Worm (Caenorhabditis elegans) whole organism, mixed stage, embryonic: ENCODE results near the gene ZK809.1.
A peak's percentile ranks its signal among the peaks of the same experiment; 100 is the strongest.

Source experiments
- M03D4.4 ChIP-seq: sonication (generic microtip); optimal IDR thresholded peaks from 2 replicates; lab custom pipeline; 2017; ENCODE audit warnings: mild to moderate bottlenecking, missing genetic modification characterization, missing compliant biosample characterization
- bed-3 ChIP-seq: fragments of 200-800 bp; sonication (Bioruptor generic); optimal IDR thresholded peaks from 3 replicates; lab custom pipeline; 2018; ENCODE audit warnings: mild to moderate bottlenecking, missing genetic modification characterization, moderate library complexity, missing compliant biosample characterization
- blmp-1 ChIP-seq: fragments of 150-350 bp; optimal IDR thresholded peaks from 2 replicates; lab custom pipeline; 2014; ENCODE audit warnings: missing biosample characterization, missing genetic modification characterization
- ceh-39 ChIP-seq: fragments of 150-350 bp; optimal IDR thresholded peaks from 2 replicates; lab custom pipeline; 2014; ENCODE audit warnings: missing biosample characterization, missing genetic modification characterization
- ceh-43 ChIP-seq: fragments of 200-800 bp; sonication (Bioruptor generic); optimal IDR thresholded peaks from 2 replicates; lab custom pipeline; 2018; ENCODE audit warnings: mild to moderate bottlenecking, missing genetic modification characterization, moderate library complexity, missing compliant biosample characterization
- ceh-83 ChIP-seq: fragments of 200-800 bp; sonication (Bioruptor generic); optimal IDR thresholded peaks from 2 replicates; lab custom pipeline; 2018; ENCODE audit warnings: mild to moderate bottlenecking, missing genetic modification characterization, missing compliant biosample characterization
- ces-1 ChIP-seq: fragments of 150-350 bp; optimal IDR thresholded peaks from 2 replicates; lab custom pipeline; 2014; ENCODE audit warnings: missing biosample characterization, missing genetic modification reagents, missing genetic modification characterization
- cnd-1 ChIP-seq: fragments of 200-800 bp; sonication (Bioruptor generic); optimal IDR thresholded peaks from 2 replicates; lab custom pipeline; 2018; ENCODE audit warnings: mild to moderate bottlenecking, missing genetic modification characterization, missing compliant biosample characterization
- drap-1 ChIP-seq: fragments of 200-800 bp; sonication (Bioruptor generic); optimal IDR thresholded peaks from 3 replicates; lab custom pipeline; 2018; ENCODE audit warnings: mild to moderate bottlenecking, missing genetic modification characterization, missing compliant biosample characterization
- elt-1 ChIP-seq: sonication (generic microtip); optimal IDR thresholded peaks from 2 replicates; lab custom pipeline; 2017; ENCODE audit warnings: missing genetic modification characterization, mild to moderate bottlenecking, missing compliant biosample characterization, antibody characterized with exemption, moderate library complexity, borderline replicate concordance; ENCODE audit not compliant: insufficient read depth
- elt-3 ChIP-seq: fragments of 150-350 bp; optimal IDR thresholded peaks from 2 replicates; lab custom pipeline; 2014; ENCODE audit warnings: missing biosample characterization, missing genetic modification characterization
- flh-1 ChIP-seq: fragments of 200-800 bp; sonication (Bioruptor generic); optimal IDR thresholded peaks from 2 replicates; lab custom pipeline; 2018; ENCODE audit warnings: mild to moderate bottlenecking, missing genetic modification characterization, moderate library complexity, missing compliant biosample characterization
- ham-2 ChIP-seq: fragments of 200-800 bp; sonication (Bioruptor generic); optimal IDR thresholded peaks from 2 replicates; lab custom pipeline; 2018; ENCODE audit warnings: mild to moderate bottlenecking, missing genetic modification characterization, missing compliant biosample characterization
- hlh-1 ChIP-seq: fragments of 150-350 bp; optimal IDR thresholded peaks from 2 replicates; lab custom pipeline; 2014; ENCODE audit warnings: missing biosample characterization, missing genetic modification reagents, missing genetic modification characterization
- lin-13 ChIP-seq: fragments of 150-350 bp; optimal IDR thresholded peaks from 2 replicates; lab custom pipeline; 2014; ENCODE audit warnings: missing biosample characterization, missing genetic modification characterization
- lin-32 ChIP-seq: fragments of 200-800 bp; sonication (Bioruptor generic); optimal IDR thresholded peaks from 2 replicates; lab custom pipeline; 2018; ENCODE audit warnings: mild to moderate bottlenecking, missing genetic modification characterization, missing compliant biosample characterization
- lsy-2 ChIP-seq: fragments of 150-350 bp; optimal IDR thresholded peaks from 2 replicates; lab custom pipeline; 2014; ENCODE audit warnings: missing biosample characterization, missing genetic modification characterization
- mab-5 ChIP-seq: fragments of 150-350 bp; optimal IDR thresholded peaks from 2 replicates; lab custom pipeline; 2014; ENCODE audit warnings: missing biosample characterization, missing genetic modification characterization
- mep-1 ChIP-seq: fragments of 150-350 bp; optimal IDR thresholded peaks from 2 replicates; lab custom pipeline; 2017; ENCODE audit warnings: missing biosample characterization, missing genetic modification reagents, missing genetic modification characterization, inconsistent platforms
- mls-2 ChIP-seq: sonication (generic microtip); optimal IDR thresholded peaks from 2 replicates; lab custom pipeline; 2016; ENCODE audit warnings: mild to moderate bottlenecking, missing genetic modification characterization, moderate library complexity, missing compliant biosample characterization
- nhr-12 ChIP-seq: fragments of 150-350 bp; optimal IDR thresholded peaks from 2 replicates; lab custom pipeline; 2014; ENCODE audit warnings: missing biosample characterization, missing genetic modification characterization
- nhr-2 ChIP-seq: fragments of 150-350 bp; optimal IDR thresholded peaks from 2 replicates; lab custom pipeline; 2014; ENCODE audit warnings: missing biosample characterization, missing genetic modification characterization
- nhr-237 ChIP-seq: fragments of 150-350 bp; optimal IDR thresholded peaks from 2 replicates; lab custom pipeline; 2014; ENCODE audit warnings: missing biosample characterization, missing genetic modification characterization
- nhr-28 ChIP-seq: fragments of 150-350 bp; optimal IDR thresholded peaks from 2 replicates; lab custom pipeline; 2014; ENCODE audit warnings: missing biosample characterization, missing genetic modification characterization
- nhr-76 ChIP-seq: sonication (generic microtip); optimal IDR thresholded peaks from 2 replicates; lab custom pipeline; 2017; ENCODE audit warnings: missing biosample characterization, missing genetic modification characterization
- pha-4 ChIP-seq: fragments of 150-350 bp; optimal IDR thresholded peaks from 2 replicates; lab custom pipeline; 2018; ENCODE audit warnings: missing biosample characterization, missing genetic modification reagents, missing genetic modification characterization
- sem-2 ChIP-seq: fragments of 200-800 bp; sonication (Bioruptor generic); optimal IDR thresholded peaks from 2 replicates; lab custom pipeline; 2018; ENCODE audit warnings: mild to moderate bottlenecking, missing genetic modification characterization, missing compliant biosample characterization
- snpc-4 ChIP-seq: fragments of 150-350 bp; optimal IDR thresholded peaks from 2 replicates; lab custom pipeline; 2014; ENCODE audit warnings: missing biosample characterization, missing genetic modification characterization
- sptf-1 ChIP-seq: sonication (generic microtip); optimal IDR thresholded peaks from 2 replicates; lab custom pipeline; 2017; ENCODE audit warnings: mild to moderate bottlenecking, missing genetic modification characterization, moderate library complexity, missing compliant biosample characterization
- tbx-8 ChIP-seq: fragments of 200-800 bp; sonication (Bioruptor generic); optimal IDR thresholded peaks from 2 replicates; lab custom pipeline; 2018; ENCODE audit warnings: mild to moderate bottlenecking, missing genetic modification characterization, moderate library complexity, missing compliant biosample characterization
- unc-120 ChIP-seq: sonication (generic microtip); optimal IDR thresholded peaks from 2 replicates; lab custom pipeline; 2017; ENCODE audit warnings: missing genetic modification characterization, missing compliant biosample characterization; ENCODE audit not compliant: poor library complexity, severe bottlenecking
- unc-39 ChIP-seq: fragments of 150-350 bp; optimal IDR thresholded peaks from 2 replicates; lab custom pipeline; 2014; ENCODE audit warnings: missing biosample characterization, missing genetic modification characterization
- unc-62 ChIP-seq: fragments of 150-350 bp; optimal IDR thresholded peaks from 2 replicates; lab custom pipeline; 2014; ENCODE audit warnings: missing biosample characterization, missing genetic modification reagents, missing genetic modification characterization
- zip-8 ChIP-seq: fragments of 150-350 bp; optimal IDR thresholded peaks from 2 replicates; lab custom pipeline; 2014; ENCODE audit warnings: missing biosample characterization, missing genetic modification characterization
- ztf-11 ChIP-seq: fragments of 150-350 bp; optimal IDR thresholded peaks from 2 replicates; lab custom pipeline; 2014; ENCODE audit warnings: missing biosample characterization, missing genetic modification characterization

The ZK809.1 gene

ce11 chrIV:11688018-11688417 is 46.1 kb downstream of the ZK809.1 start, which contains the start of gene ZK792.5:
Gene ZK792.5 (minus strand): TSS chrIV:11688118.
- TF ChIP-seq sptf-1 (tag; lab: Kevin White, UChicago) = no peak
- no peak for TF ChIP-seq ces-1 (GFP tag; lab: Kevin White, UChicago)
- no peak for TF ChIP-seq zip-8 (tag; lab: Kevin White, UChicago)
- TF ChIP-seq bed-3 (GFP tag; lab: Kevin White, UChicago) = peak; percentile 2

ce11 chrIV:11690988-11691387 is 49.1 kb downstream of the ZK809.1 start, which contains the start of gene let-60:
Gene let-60 (minus strand): TSS chrIV:11691088.
- TF ChIP-seq ceh-39 (tag; lab: Kevin White, UChicago) = no peak
- TF ChIP-seq bed-3 (GFP tag; lab: Kevin White, UChicago) = no peak
- TF ChIP-seq zip-8 (tag; lab: Kevin White, UChicago) = no peak
- no peak for TF ChIP-seq ceh-83
- TF ChIP-seq unc-62 (GFP tag; lab: Kevin White, UChicago) = no peak
- no peak for TF ChIP-seq blmp-1 (tag; lab: Kevin White, UChicago)
- TF ChIP-seq lin-32 = no peak
- TF ChIP-seq nhr-237 = no peak
- TF ChIP-seq nhr-2 (tag; lab: Kevin White, UChicago) = no peak
- TF ChIP-seq sem-2 (GFP tag; lab: Kevin White, UChicago) = no peak
- TF ChIP-seq pha-4 (tag; lab: Kevin White, UChicago) = no peak

DNA sequence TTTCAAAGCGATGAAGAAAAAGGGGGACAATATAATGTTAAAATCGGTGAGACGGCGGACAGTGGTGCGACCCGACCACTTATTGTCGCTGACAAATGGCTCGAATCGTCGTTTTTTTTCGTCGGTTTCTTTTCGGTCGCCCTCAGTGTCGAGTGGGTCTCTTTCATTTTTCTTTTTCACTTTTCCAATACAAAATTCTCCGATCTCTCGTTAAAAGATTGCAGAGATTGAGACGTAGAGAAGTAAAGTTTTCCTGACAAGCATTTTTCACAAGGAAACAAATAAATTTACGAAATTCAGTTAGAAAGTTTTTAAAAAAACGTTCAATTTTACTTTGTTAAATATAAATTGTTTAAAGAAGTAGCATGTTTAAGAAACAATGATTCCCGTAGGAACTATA is 49.6 kb downstream of the ZK809.1 start:
- TF ChIP-seq nhr-2 (tag; lab: Kevin White, UChicago) (no peak), flh-1 (no peak)

DNA sequence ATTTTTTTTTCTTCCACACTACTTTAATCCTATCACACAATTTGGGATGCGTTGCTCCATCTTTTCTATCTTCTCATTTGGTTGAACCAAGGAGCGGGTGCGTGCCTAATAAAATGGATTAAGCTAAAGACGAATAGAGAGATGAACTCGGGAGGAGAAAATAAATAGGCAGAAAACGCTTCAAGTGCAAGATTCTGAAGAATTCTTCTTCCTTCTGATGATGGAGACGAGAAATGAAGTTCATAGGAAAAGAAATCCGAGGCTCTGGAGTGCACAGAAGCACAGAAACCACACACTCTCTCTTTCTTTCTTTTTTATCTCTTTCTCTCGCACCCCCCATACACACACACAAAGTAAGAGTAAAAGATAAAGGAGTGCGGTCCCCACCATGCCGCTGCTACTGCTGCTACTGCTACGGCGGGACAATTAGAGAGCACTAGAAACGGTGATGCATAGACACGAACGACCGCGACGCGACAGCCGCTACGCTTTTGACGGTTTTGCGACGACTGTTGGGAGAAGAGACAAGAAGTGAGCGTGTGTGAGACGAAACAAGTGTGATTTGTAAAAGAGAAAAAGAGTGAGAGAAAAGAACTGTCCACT is 50.3 kb downstream of the ZK809.1 start:
- TF ChIP-seq mep-1 = peak; percentile 67
- peak; percentile 18 for TF ChIP-seq ceh-43 (GFP tag; lab: Kevin White, UChicago)
- TF ChIP-seq bed-3 (GFP tag; lab: Kevin White, UChicago) = no peak
- TF ChIP-seq mls-2 (tag; lab: Kevin White, UChicago) = peak; percentile 60
- peak; percentile 44 for TF ChIP-seq drap-1 (GFP tag; lab: Kevin White, UChicago)
- TF ChIP-seq nhr-12 = no peak
- no peak for TF ChIP-seq snpc-4 (tag; lab: Kevin White, UChicago)
- TF ChIP-seq nhr-28 = no peak
- peak; percentile 39 for TF ChIP-seq tbx-8 (GFP tag; lab: Kevin White, UChicago)
- TF ChIP-seq lin-13 (tag; lab: Kevin White, UChicago) = no peak
- TF ChIP-seq mab-5 (tag; lab: Kevin White, UChicago) = no peak
- peak; percentile 64 for TF ChIP-seq M03D4.4 (tag; lab: Kevin White, UChicago)
- peak; percentile 81 for TF ChIP-seq unc-62 (GFP tag; lab: Kevin White, UChicago)
- peak; percentile 88 for TF ChIP-seq unc-120 (tag; lab: Kevin White, UChicago)
- TF ChIP-seq hlh-1 (tag; lab: Kevin White, UChicago) = peak; percentile 73
- TF ChIP-seq flh-1 = no peak
- no peak for TF ChIP-seq zip-8 (tag; lab: Kevin White, UChicago)
- peak; percentile 46 for TF ChIP-seq ceh-39 (tag; lab: Kevin White, UChicago)
- TF ChIP-seq nhr-76 (tag; lab: Kevin White, UChicago) = no peak
- no peak for TF ChIP-seq sem-2 (GFP tag; lab: Kevin White, UChicago)
- TF ChIP-seq ces-1 (GFP tag; lab: Kevin White, UChicago) = peak; percentile 99
- no peak for TF ChIP-seq unc-39 (tag; lab: Kevin White, UChicago)
- TF ChIP-seq ham-2 (GFP tag; lab: Kevin White, UChicago) = peak; percentile 97
- TF ChIP-seq pha-4 (tag; lab: Kevin White, UChicago) = peak; percentile 49
- no peak for TF ChIP-seq elt-1
- TF ChIP-seq nhr-237 = peak; percentile 70
- no peak for TF ChIP-seq lin-32
- TF ChIP-seq lsy-2 (tag; lab: Kevin White, UChicago) = peak; percentile 23
- peak; percentile 72 for TF ChIP-seq cnd-1
- peak; percentile 28 for TF ChIP-seq sptf-1 (tag; lab: Kevin White, UChicago)
- TF ChIP-seq ceh-83 = no peak
- TF ChIP-seq blmp-1 (tag; lab: Kevin White, UChicago) = peak; percentile 36
- TF ChIP-seq ztf-11 (tag; lab: Kevin White, UChicago) = no peak
- TF ChIP-seq nhr-2 (tag; lab: Kevin White, UChicago) = peak; percentile 1
- TF ChIP-seq elt-3 (tag; lab: Kevin White, UChicago) = no peak
